Worm (Caenorhabditis elegans) whole organism, L2 larva: ENCODE data around the gene his-7.

Source experiments
- ceh-16 ChIP-seq: fragments of 150-350 bp; optimal IDR thresholded peaks from 2 replicates; lab custom pipeline; 2014; ENCODE audit warnings: missing biosample characterization, missing genetic modification characterization
- elt-3 ChIP-seq: sonication (generic microtip); optimal IDR thresholded peaks from 2 replicates; lab custom pipeline; 2017; ENCODE audit warnings: missing biosample characterization, missing genetic modification characterization
- lin-11 ChIP-seq: fragments of 150-350 bp; sonication (generic microtip); optimal IDR thresholded peaks from 2 replicates; lab custom pipeline; 2014; ENCODE audit warnings: missing biosample characterization, missing genetic modification characterization, inconsistent platforms, mixed read lengths
- lin-13 ChIP-seq: fragments of 150-350 bp; optimal IDR thresholded peaks from 2 replicates; lab custom pipeline; 2014; ENCODE audit warnings: missing biosample characterization, missing genetic modification reagents, missing genetic modification characterization
- nhr-12 ChIP-seq: fragments of 150-350 bp; optimal IDR thresholded peaks from 2 replicates; lab custom pipeline; 2014; ENCODE audit warnings: missing biosample characterization, missing genetic modification characterization
- snpc-4 ChIP-seq: fragments of 150-350 bp; optimal IDR thresholded peaks from 2 replicates; lab custom pipeline; 2014; ENCODE audit warnings: missing biosample characterization, missing genetic modification characterization
- unc-62 ChIP-seq: fragments of 150-350 bp; optimal IDR thresholded peaks from 2 replicates; lab custom pipeline; 2014; ENCODE audit warnings: missing biosample characterization, missing genetic modification reagents, missing genetic modification characterization
- zag-1 ChIP-seq: fragments of 150-350 bp; optimal IDR thresholded peaks from 2 replicates; lab custom pipeline; 2014; ENCODE audit warnings: missing biosample characterization, missing genetic modification characterization
- ztf-11 ChIP-seq: sonication (generic microtip); optimal IDR thresholded peaks from 2 replicates; lab custom pipeline; 2017; ENCODE audit warnings: missing biosample characterization, missing genetic modification characterization

ce11 chrV:8513361-8513760 lies 19.8 kb upstream of the his-7 start, which contains the start of gene F45F2.9:
- TF ChIP-seq zag-1 (tag; lab: Kevin White, UChicago) (no peak), unc-62 (GFP tag; lab: Kevin White, UChicago) (no peak), lin-11 (no peak), snpc-4 (tag; lab: Kevin White, UChicago) (no peak), nhr-12 (no peak), lin-13 (GFP tag; lab: Kevin White, UChicago) (no peak), elt-3 (tag; lab: Kevin White, UChicago) (no peak), ceh-16 (no peak), ztf-11 (tag; lab: Kevin White, UChicago) (no peak)
